Fruit fly (Drosophila melanogaster) whole organism, adult: ENCODE measurements around the gene Gr98c.

Experiments
- CG14711 ChIP-seq: fragments of 200-800 bp; sonication (Bioruptor generic); optimal IDR thresholded peaks from 2 replicates; lab custom pipeline; 2018; ENCODE audit warnings: missing biosample characterization, mild to moderate bottlenecking, missing genetic modification characterization, moderate library complexity
- CG33017 ChIP-seq: fragments of 200-800 bp; sonication (Bioruptor generic); optimal IDR thresholded peaks from 2 replicates; lab custom pipeline; 2018; ENCODE audit warnings: missing biosample characterization, mild to moderate bottlenecking, missing genetic modification characterization, moderate library complexity
- CG7101 ChIP-seq: fragments of 200-800 bp; sonication (Bioruptor generic); optimal IDR thresholded peaks from 2 replicates; lab custom pipeline; 2018; ENCODE audit warnings: missing biosample characterization, mild to moderate bottlenecking, missing genetic modification characterization, moderate library complexity
- kay ChIP-seq: fragments of 200-800 bp; sonication (Bioruptor generic); peaks from one replicate; lab custom pipeline; 2016; ENCODE audit warnings: missing biosample characterization, missing genetic modification characterization, borderline replicate concordance
- ovo ChIP-seq: fragments of 200-800 bp; sonication (Bioruptor generic); optimal IDR thresholded peaks from 2 replicates; lab custom pipeline; 2016; ENCODE audit warnings: missing biosample characterization, missing genetic modification characterization
- tj ChIP-seq: fragments of 200-800 bp; sonication (Bioruptor generic); optimal IDR thresholded peaks from 3 replicates; lab custom pipeline; 2017; ENCODE audit warnings: missing biosample characterization, mild to moderate bottlenecking, missing genetic modification characterization, moderate library complexity

dm6 chr3R:27555853-27556252, 11.6 kb downstream of the Gr98c start:
- TF ChIP-seq kay (GFP tag; lab: Kevin White, UChicago) (peak; percentile 52), CG33017 (tag; lab: Kevin White, UChicago) (no peak), tj (GFP tag; lab: Kevin White, UChicago) (no peak), CG14711 (no peak), ovo (GFP tag; lab: Kevin White, UChicago) (no peak), CG7101 (tag; lab: Kevin White, UChicago) (no peak)
